Worm (Caenorhabditis elegans) whole organism, mixed stage, embryonic: ENCODE data around the gene glr-2.

ENCODE experiments used
- lsy-2 ChIP-seq: fragments of 150-350 bp; optimal IDR thresholded peaks from 2 replicates; lab custom pipeline; 2014; ENCODE audit warnings: missing biosample characterization, missing genetic modification characterization
- pha-4 ChIP-seq: fragments of 150-350 bp; optimal IDR thresholded peaks from 2 replicates; lab custom pipeline; 2018; ENCODE audit warnings: missing biosample characterization, missing genetic modification reagents, missing genetic modification characterization

ce11 chrIII:7154526-7154925 lies 9.8 kb upstream of the glr-2 start:
- TF ChIP-seq pha-4, result no peak
- TF ChIP-seq lsy-2, result no peak
